Fruit fly (Drosophila melanogaster) whole organism, embryonic: ENCODE results near the gene Rtnl1.
A peak's percentile ranks its signal among the peaks of the same experiment; 100 is the strongest.

ENCODE experiments used
- CG11696 ChIP-seq: fragments of 200-800 bp; sonication (Bioruptor generic); IDR thresholded peaks from 2 replicates; pipeline ENCODE4 v1.3.6; 2022; ENCODE audit warnings: missing biosample characterization, missing genetic modification characterization
- CG14014 ChIP-seq: fragments of 200-800 bp; sonication (Bioruptor generic); IDR thresholded peaks from 2 replicates; pipeline ENCODE4 v1.3.6; 2022; ENCODE audit warnings: missing biosample characterization, missing genetic modification characterization
- CG14441 ChIP-seq: fragments of 200-800 bp; sonication (Bioruptor generic); IDR thresholded peaks from 2 replicates; pipeline ENCODE4 v1.3.6; 2022; ENCODE audit warnings: missing biosample characterization, missing genetic modification characterization
- CG15601 ChIP-seq: fragments of 200-800 bp; sonication (Bioruptor generic); optimal IDR thresholded peaks from 3 replicates; lab custom pipeline; 2019; ENCODE audit warnings: missing biosample characterization, mild to moderate bottlenecking, missing genetic modification characterization, moderate library complexity
- CG15696 ChIP-seq: fragments of 200-800 bp; sonication (Bioruptor generic); optimal IDR thresholded peaks from 2 replicates; lab custom pipeline; 2019; ENCODE audit warnings: missing biosample characterization, mild to moderate bottlenecking, missing genetic modification characterization, moderate library complexity
- CG17328 ChIP-seq: fragments of 200-800 bp; sonication (Bioruptor generic); IDR thresholded peaks from 2 replicates; pipeline ENCODE4 v1.3.6; 2022; ENCODE audit warnings: missing biosample characterization, missing genetic modification characterization
- CG17568 ChIP-seq: fragments of 200-800 bp; sonication (Bioruptor generic); optimal IDR thresholded peaks from 2 replicates; lab custom pipeline; 2018; ENCODE audit warnings: missing biosample characterization, mild to moderate bottlenecking, missing genetic modification characterization, moderate library complexity
- CG17829 ChIP-seq: fragments of 200-800 bp; optimal IDR thresholded peaks from 2 replicates; lab custom pipeline; 2019; ENCODE audit warnings: missing biosample characterization, mild to moderate bottlenecking, missing genetic modification characterization, moderate library complexity
- CG30431 ChIP-seq: fragments of 200-800 bp; sonication (Bioruptor generic); optimal IDR thresholded peaks from 2 replicates; lab custom pipeline; 2017; ENCODE audit warnings: missing biosample characterization, missing genetic modification characterization
- CG3065 ChIP-seq: fragments of 200-800 bp; sonication (Bioruptor generic); optimal IDR thresholded peaks from 2 replicates; lab custom pipeline; 2016; ENCODE audit warnings: missing biosample characterization, missing genetic modification characterization
- CG3995 ChIP-seq: fragments of 200-800 bp; sonication (Bioruptor generic); optimal IDR thresholded peaks from 3 replicates; lab custom pipeline; 2016; ENCODE audit warnings: missing biosample characterization, missing genetic modification characterization
- CG42726 ChIP-seq: fragments of 200-800 bp; sonication (Bioruptor generic); IDR thresholded peaks from 2 replicates; pipeline ENCODE4 v1.3.6; 2022; ENCODE audit warnings: missing biosample characterization, missing genetic modification characterization; ENCODE audit not compliant: partially characterized antibody
- CG6272 ChIP-seq: fragments of 200-800 bp; sonication (Bioruptor generic); IDR thresholded peaks from 2 replicates; pipeline ENCODE4 v1.3.6; 2022; ENCODE audit warnings: missing biosample characterization, missing genetic modification characterization
- Camta ChIP-seq: fragments of 200-800 bp; sonication (Bioruptor generic); optimal IDR thresholded peaks from 2 replicates; lab custom pipeline; 2016; ENCODE audit warnings: missing biosample characterization, missing genetic modification characterization
- Doc2 ChIP-seq: fragments of 200-800 bp; sonication (Bioruptor generic); IDR thresholded peaks from 2 replicates; pipeline ENCODE4 v1.3.6; 2022; ENCODE audit warnings: missing biosample characterization, missing genetic modification characterization
- E2f1 ChIP-seq: fragments of 200-800 bp; sonication (Bioruptor generic); IDR thresholded peaks from 2 replicates; pipeline ENCODE4 v1.3.6; 2022; ENCODE audit warnings: missing biosample characterization, missing genetic modification characterization
- Fer2 ChIP-seq: fragments of 200-800 bp; sonication (Bioruptor generic); optimal IDR thresholded peaks from 2 replicates; lab custom pipeline; 2018; ENCODE audit warnings: missing biosample characterization, mild to moderate bottlenecking, missing genetic modification characterization, moderate library complexity
- Hand ChIP-seq: fragments of 200-800 bp; sonication (Bioruptor generic); optimal IDR thresholded peaks from 2 replicates; lab custom pipeline; 2017; ENCODE audit warnings: mild to moderate bottlenecking, missing biosample characterization, missing genetic modification reagents, missing genetic modification characterization
- Mes4 ChIP-seq: fragments of 200-800 bp; sonication (Bioruptor generic); optimal IDR thresholded peaks from 2 replicates; lab custom pipeline; 2016; ENCODE audit warnings: missing biosample characterization, missing genetic modification characterization
- Neu2 ChIP-seq: fragments of 200-800 bp; sonication (Bioruptor generic); optimal IDR thresholded peaks from 3 replicates; lab custom pipeline; 2016; ENCODE audit warnings: missing biosample characterization, missing genetic modification characterization, borderline replicate concordance
- Nf-YB ChIP-seq: fragments of 200-800 bp; sonication (Bioruptor generic); optimal IDR thresholded peaks from 3 replicates; lab custom pipeline; 2019; ENCODE audit warnings: missing biosample characterization, mild to moderate bottlenecking, missing genetic modification characterization, moderate library complexity
- Oli ChIP-seq: fragments of 200-800 bp; sonication (Bioruptor generic); optimal IDR thresholded peaks from 2 replicates; lab custom pipeline; 2018; ENCODE audit warnings: missing biosample characterization, mild to moderate bottlenecking, missing genetic modification characterization, moderate library complexity
- Rfx ChIP-seq: fragments of 200-800 bp; sonication (Bioruptor generic); IDR thresholded peaks from 2 replicates; pipeline ENCODE4 v1.3.6; 2022; ENCODE audit warnings: missing biosample characterization, missing genetic modification characterization
- YL-1 ChIP-seq: fragments of 200-800 bp; sonication (Bioruptor generic); optimal IDR thresholded peaks from 3 replicates; lab custom pipeline; 2017; ENCODE audit warnings: missing biosample characterization, mild to moderate bottlenecking, missing genetic modification characterization
- abd-A ChIP-seq: fragments of 200-800 bp; sonication (Bioruptor generic); optimal IDR thresholded peaks from 3 replicates; lab custom pipeline; 2019; ENCODE audit warnings: missing biosample characterization, mild to moderate bottlenecking, missing genetic modification characterization, moderate library complexity
- bsh ChIP-seq, 2 experiments: fragments of 200-800 bp; sonication (Bioruptor generic); optimal IDR thresholded peaks; 2 replicates each; lab custom pipeline; 2017 to 2018; ENCODE audit warnings: mild to moderate bottlenecking in 2 of 2, missing biosample characterization in 2 of 2, missing genetic modification characterization in 2 of 2, moderate library complexity in 1 of 2
- chif ChIP-seq, 2 experiments: fragments of 200-800 bp; sonication (Bioruptor generic); optimal IDR thresholded peaks; 3 replicates each; lab custom pipeline; 2016; ENCODE audit warnings: missing biosample characterization in 2 of 2, missing genetic modification characterization in 2 of 2
- crol ChIP-seq: fragments of 200-800 bp; sonication (Bioruptor generic); IDR thresholded peaks from 2 replicates; pipeline ENCODE4 v1.3.6; 2022; ENCODE audit warnings: missing biosample characterization, missing genetic modification characterization
- dmrt11E ChIP-seq: fragments of 200-800 bp; sonication (Bioruptor generic); optimal IDR thresholded peaks from 3 replicates; lab custom pipeline; 2018; ENCODE audit warnings: missing biosample characterization, mild to moderate bottlenecking, missing genetic modification characterization, moderate library complexity
- ems ChIP-seq: fragments of 200-800 bp; sonication (Bioruptor generic); optimal IDR thresholded peaks from 3 replicates; lab custom pipeline; 2016; ENCODE audit warnings: missing biosample characterization, missing genetic modification characterization
- fd102C ChIP-seq: fragments of 200-800 bp; sonication (Bioruptor generic); optimal IDR thresholded peaks from 2 replicates; lab custom pipeline; 2018; ENCODE audit warnings: missing biosample characterization, mild to moderate bottlenecking, missing genetic modification characterization, moderate library complexity
- gcm ChIP-seq: fragments of 200-800 bp; sonication (Bioruptor generic); optimal IDR thresholded peaks from 2 replicates; lab custom pipeline; 2019; ENCODE audit warnings: missing biosample characterization, mild to moderate bottlenecking, missing genetic modification characterization, moderate library complexity
- hbn ChIP-seq: fragments of 200-800 bp; sonication (Bioruptor generic); IDR thresholded peaks from 2 replicates; pipeline ENCODE4 v1.3.6; 2022; ENCODE audit warnings: missing biosample characterization, missing genetic modification characterization; ENCODE audit not compliant: partially characterized antibody
- inv ChIP-seq: fragments of 200-800 bp; sonication (Bioruptor generic); IDR thresholded peaks from 2 replicates; pipeline ENCODE4 v1.3.6; 2022; ENCODE audit warnings: missing biosample characterization, missing genetic modification characterization; ENCODE audit not compliant: partially characterized antibody
- lola ChIP-seq, 3 experiments: fragments of >200 bp in 2 of 3; fragments of 200-800 bp in 1 of 3; sonication (Bioruptor generic) in 1 of 3; optimal IDR thresholded peaks; 2 replicates each; lab custom pipeline; 2017 to 2019; ENCODE audit warnings: missing biosample characterization in 3 of 3, missing genetic modification characterization in 3 of 3, mild to moderate bottlenecking in 1 of 3, moderate library complexity in 1 of 3
- oc ChIP-seq: fragments of 200-800 bp; sonication (Bioruptor generic); optimal IDR thresholded peaks from 2 replicates; lab custom pipeline; 2018; ENCODE audit warnings: missing biosample characterization, mild to moderate bottlenecking, missing genetic modification characterization, moderate library complexity
- pho ChIP-seq: fragments of 200-800 bp; sonication (Bioruptor generic); optimal IDR thresholded peaks from 2 replicates; lab custom pipeline; 2016; ENCODE audit warnings: missing biosample characterization, missing genetic modification characterization
- phol ChIP-seq: fragments of 200-800 bp; sonication (Bioruptor generic); optimal IDR thresholded peaks from 3 replicates; lab custom pipeline; 2018; ENCODE audit warnings: missing biosample characterization, mild to moderate bottlenecking, missing genetic modification characterization, moderate library complexity
- pum ChIP-seq: fragments of 200-800 bp; sonication (Bioruptor generic); optimal IDR thresholded peaks from 2 replicates; lab custom pipeline; 2016; ENCODE audit warnings: missing biosample characterization, missing genetic modification characterization
- row ChIP-seq: fragments of 200-800 bp; sonication (Bioruptor generic); IDR thresholded peaks from 3 replicates; pipeline ENCODE4 v1.3.6; 2022; ENCODE audit warnings: missing biosample characterization, missing genetic modification characterization
- sc ChIP-seq, 3 experiments: fragments of >200 bp in 2 of 3; fragments of 200-800 bp in 1 of 3; sonication (Bioruptor generic) in 1 of 3; optimal IDR thresholded peaks; 2 replicates in 2 of 3; 3 replicates in 1 of 3; lab custom pipeline; 2017; ENCODE audit warnings: mild to moderate bottlenecking in 1 of 3, missing biosample characterization in 1 of 3, missing genetic modification characterization in 1 of 3, missing genetic modification reagents in 1 of 3
- sens-2 ChIP-seq: fragments of 200-800 bp; sonication (Bioruptor generic); IDR thresholded peaks from 2 replicates; pipeline ENCODE4 v1.3.6; 2022; ENCODE audit warnings: missing biosample characterization, missing genetic modification characterization
- sim ChIP-seq: fragments of 200-800 bp; sonication (Bioruptor generic); IDR thresholded peaks from 2 replicates; pipeline ENCODE4 v1.3.6; 2022; ENCODE audit warnings: missing biosample characterization, missing genetic modification characterization
- slbo ChIP-seq: fragments of 200-800 bp; sonication (Bioruptor generic); IDR thresholded peaks from 2 replicates; pipeline ENCODE4 v1.3.6; 2022; ENCODE audit warnings: missing biosample characterization, missing genetic modification characterization
- tgo ChIP-seq: fragments of 200-800 bp; sonication (Bioruptor generic); IDR thresholded peaks from 3 replicates; pipeline ENCODE4 v1.3.6; 2022; ENCODE audit warnings: missing biosample characterization, missing genetic modification characterization
- trem ChIP-seq: fragments of 200-800 bp; optimal IDR thresholded peaks from 3 replicates; lab custom pipeline; 2019; ENCODE audit warnings: missing biosample characterization, mild to moderate bottlenecking, missing genetic modification characterization, moderate library complexity
- twi ChIP-seq: fragments of 200-800 bp; optimal IDR thresholded peaks from 2 replicates; lab custom pipeline; 2019; ENCODE audit warnings: missing biosample characterization, mild to moderate bottlenecking, missing genetic modification characterization, moderate library complexity
- unpg ChIP-seq: fragments of 200-800 bp; sonication (Bioruptor generic); optimal IDR thresholded peaks from 3 replicates; lab custom pipeline; 2018; ENCODE audit warnings: missing biosample characterization, mild to moderate bottlenecking, missing genetic modification characterization, moderate library complexity

Rtnl1 gene

dm6 chr2L:5004677-5005463 lies 4.7 kb downstream of the Rtnl1 start (continued):
- peak; percentile 82 for TF ChIP-seq dmrt11E (tag; lab: Kevin White, UChicago)
- TF ChIP-seq Neu2 (GFP tag; lab: Kevin White, UChicago), result peak; percentile 59
- no peak for TF ChIP-seq CG42726 (GFP tag; lab: Robert Waterston, UW)
- peak; percentile 93 to 94 for TF ChIP-seq chif (GFP tag; optimal IDR thresholded peaks at IDR 0.05; lab: Kevin White, UChicago)
- peak; percentile 95 for TF ChIP-seq CG17328
- TF ChIP-seq hbn, result no peak
- peak; percentile 93 for TF ChIP-seq pum
- peak; percentile 94 for TF ChIP-seq oc (tag; lab: Kevin White, UChicago)
- peak; percentile 98 for TF ChIP-seq Hand (GFP tag; lab: Kevin White, UChicago)
- peak; percentile 85 for TF ChIP-seq CG11696 (GFP tag; lab: Robert Waterston, UW)
- peak; percentile 92 for TF ChIP-seq Camta (GFP tag; lab: Kevin White, UChicago)
- TF ChIP-seq unpg, result peak; percentile 95
- peak; percentile 95 for TF ChIP-seq E2f1
- peak; percentile 98 for TF ChIP-seq row (GFP tag; lab: Robert Waterston, UW)
- peak; percentile 91 for TF ChIP-seq sens-2 (GFP tag; lab: Robert Waterston, UW)
- TF ChIP-seq CG3065 (GFP tag; lab: Kevin White, UChicago), result peak; percentile 68
- peak; percentile 81 for TF ChIP-seq sim
- TF ChIP-seq lola (GFP tag; optimal IDR thresholded peaks at IDR 0.05; lab: Kevin White, UChicago), result peak in 1 of 3 experiments; percentile 80
- peak; percentile 87 for TF ChIP-seq gcm (GFP tag; lab: Kevin White, UChicago)
- peak; percentile 95 for TF ChIP-seq tgo (GFP tag; lab: Robert Waterston, UW)
- TF ChIP-seq Fer2 (tag; lab: Kevin White, UChicago), result peak; percentile 93
- peak; percentile 88 for TF ChIP-seq CG15601 (tag; lab: Kevin White, UChicago)
- TF ChIP-seq CG6272 (GFP tag; lab: Robert Waterston, UW), result peak; percentile 94
- peak; percentile 81 for TF ChIP-seq Doc2 (GFP tag; lab: Robert Waterston, UW)
- TF ChIP-seq phol (tag; lab: Kevin White, UChicago), result peak; percentile 90
- peak; percentile 74 for TF ChIP-seq twi
- peak; percentile 98 for TF ChIP-seq Rfx (GFP tag; lab: Robert Waterston, UW)
- no peak for TF ChIP-seq sc (optimal IDR thresholded peaks at IDR 0.05; lab: Kevin White, UChicago)
- TF ChIP-seq sc (GFP tag; optimal IDR thresholded peaks at IDR 0.05; lab: Kevin White, UChicago), result peak; percentile 79
- TF ChIP-seq CG17829, result peak; percentile 91
- TF ChIP-seq slbo, result peak; percentile 98
- peak; percentile 90 for TF ChIP-seq CG17568 (GFP tag; lab: Kevin White, UChicago)
- peak; percentile 91 for TF ChIP-seq Mes4 (GFP tag; lab: Kevin White, UChicago)
- peak; percentile 61 to 95 for TF ChIP-seq bsh (GFP tag; optimal IDR thresholded peaks at IDR 0.05; lab: Kevin White, UChicago)
- TF ChIP-seq inv (GFP tag; lab: Robert Waterston, UW), result no peak
- peak; percentile 77 for TF ChIP-seq abd-A (tag; lab: Kevin White, UChicago)
- peak; percentile 50 for TF ChIP-seq CG3995 (GFP tag; lab: Kevin White, UChicago)
- peak; percentile 97 for TF ChIP-seq pho
- TF ChIP-seq YL-1 (GFP tag; lab: Kevin White, UChicago), result peak; percentile 60
- peak; percentile 87 for TF ChIP-seq CG30431 (GFP tag; lab: Kevin White, UChicago)
- peak; percentile 80 for TF ChIP-seq CG15696
- peak; percentile 93 for TF ChIP-seq Oli (tag; lab: Kevin White, UChicago)
- no peak for TF ChIP-seq fd102C
- TF ChIP-seq CG14441 (GFP tag; lab: Robert Waterston, UW), result peak; percentile 96
- TF ChIP-seq ems (GFP tag; lab: Kevin White, UChicago), result peak; percentile 94
- peak; percentile 75 for TF ChIP-seq Nf-YB
- peak; percentile 98 for TF ChIP-seq CG14014 (GFP tag; lab: Robert Waterston, UW)
- peak; percentile 74 for TF ChIP-seq trem
- TF ChIP-seq crol, result peak; percentile 78
